Fruit fly (Drosophila melanogaster) whole organism: ENCODE results near the gene TfIIEalpha.

Experiments used
- Dll ChIP-seq: fragments of >200 bp; optimal IDR thresholded peaks from 2 replicates; lab custom pipeline; 2017
- EcR ChIP-seq, 2 experiments: fragments of >200 bp; optimal IDR thresholded peaks; 2 replicates each; lab custom pipeline; 2017; ENCODE audit warnings: missing biosample characterization in 2 of 2, missing genetic modification characterization in 2 of 2, missing genetic modification reagents in 2 of 2
- pan ChIP-seq: fragments of >200 bp; optimal IDR thresholded peaks from 2 replicates; lab custom pipeline; 2017
- psq ChIP-seq: fragments of >200 bp; optimal IDR thresholded peaks from 2 replicates; lab custom pipeline; 2017
- usp ChIP-seq: fragments of >200 bp; optimal IDR thresholded peaks from 2 replicates; lab custom pipeline; 2017; ENCODE audit warnings: missing biosample characterization, missing genetic modification characterization, mixed read lengths

DNA sequence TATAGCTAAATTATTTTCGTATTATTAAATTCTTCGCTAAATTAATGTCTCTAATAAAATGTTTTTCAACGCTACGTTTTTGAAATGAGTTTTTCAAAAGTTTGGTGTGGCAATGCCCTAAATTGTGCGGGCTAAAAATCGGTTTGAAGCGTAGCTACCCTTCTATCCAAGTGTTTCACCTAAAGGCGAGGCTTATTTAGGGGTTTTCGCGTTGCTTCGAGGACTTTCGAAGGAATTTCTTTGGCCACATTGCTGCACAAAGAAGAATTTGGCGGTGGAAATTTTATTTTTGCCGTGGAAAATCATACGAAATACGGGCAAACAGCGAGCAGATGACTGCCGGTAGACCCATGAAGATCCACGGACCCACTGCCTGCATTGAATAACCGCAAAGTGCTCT, at the start of gene TfIIEalpha:
- TF ChIP-seq EcR (GFP tag; optimal IDR thresholded peaks at IDR 0.05; lab: Kevin White, UChicago) (no peak), Dll (lab: Kevin White, UChicago) (no peak), pan (lab: Kevin White, UChicago) (no peak), psq (lab: Kevin White, UChicago) (no peak), usp (GFP tag; lab: Kevin White, UChicago) (no peak)
